Worm (Caenorhabditis elegans): ENCODE results near the gene ddo-1.

DNA sequence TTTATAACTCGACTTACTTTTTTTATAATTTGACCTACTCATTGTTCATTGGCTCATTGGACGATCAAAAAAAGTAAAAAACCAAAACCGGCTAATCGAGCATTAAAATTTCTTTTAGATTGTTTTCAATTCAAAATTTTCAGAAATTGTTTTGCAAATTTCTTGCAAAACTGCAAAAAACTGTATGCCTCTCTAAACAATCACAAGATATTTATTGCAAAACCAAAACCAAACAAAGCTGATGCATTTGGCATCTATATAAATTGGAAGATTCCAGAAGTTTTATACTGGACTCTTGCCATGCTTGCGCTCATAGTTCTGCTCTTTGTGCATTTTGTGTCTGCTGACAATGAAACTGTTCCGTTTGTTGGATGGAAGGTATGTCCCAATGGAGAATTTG is 597 bp upstream of the ddo-1 start, which contains the start of gene C47A10.12:
- TF ChIP-seq lsl-1 (GFP tag; optimal IDR thresholded peaks at IDR 0.05): no peak
- no peak for TF ChIP-seq egl-44 (GFP tag; IDR thresholded peaks at IDR 0.05)
- no peak for TF ChIP-seq lir-1 (GFP tag; conservative IDR thresholded peaks at IDR 0.05)
- no peak for TF ChIP-seq pbrm-1 (GFP tag; IDR thresholded peaks at IDR 0.05)
- TF ChIP-seq tbp1 (GFP tag; optimal IDR thresholded peaks at IDR 0.05): no peak
- no peak for TF ChIP-seq him-1 (tag; optimal IDR thresholded peaks at IDR 0.05)
- TF ChIP-seq unc-62 (GFP tag; optimal IDR thresholded peaks at IDR 0.05): no peak
- TF ChIP-seq dpff-1 (tag; optimal IDR thresholded peaks at IDR 0.05): no peak
- TF ChIP-seq die-1 (tag; optimal IDR thresholded peaks at IDR 0.05): no peak
- no peak for TF ChIP-seq snpc-4 (GFP tag; optimal IDR thresholded peaks at IDR 0.05)
- TF ChIP-seq snpc-4 (tag; optimal IDR thresholded peaks at IDR 0.05): no peak
